Fruit fly (Drosophila melanogaster): ENCODE measurements around the gene CG1275.

CG1275 gene

dm6 chr3L:2243846-2244528 is 13.2 kb downstream of the CG1275 start, which contains the start of gene CG32301:
CG32301 (plus strand) TSS chr3L:2244478.
- TF ChIP-seq CG8478 (optimal IDR thresholded peaks at IDR 0.05) (no peak), CTCF (optimal IDR thresholded peaks at IDR 0.05) (peak; percentile 44 to 54)

DNA sequence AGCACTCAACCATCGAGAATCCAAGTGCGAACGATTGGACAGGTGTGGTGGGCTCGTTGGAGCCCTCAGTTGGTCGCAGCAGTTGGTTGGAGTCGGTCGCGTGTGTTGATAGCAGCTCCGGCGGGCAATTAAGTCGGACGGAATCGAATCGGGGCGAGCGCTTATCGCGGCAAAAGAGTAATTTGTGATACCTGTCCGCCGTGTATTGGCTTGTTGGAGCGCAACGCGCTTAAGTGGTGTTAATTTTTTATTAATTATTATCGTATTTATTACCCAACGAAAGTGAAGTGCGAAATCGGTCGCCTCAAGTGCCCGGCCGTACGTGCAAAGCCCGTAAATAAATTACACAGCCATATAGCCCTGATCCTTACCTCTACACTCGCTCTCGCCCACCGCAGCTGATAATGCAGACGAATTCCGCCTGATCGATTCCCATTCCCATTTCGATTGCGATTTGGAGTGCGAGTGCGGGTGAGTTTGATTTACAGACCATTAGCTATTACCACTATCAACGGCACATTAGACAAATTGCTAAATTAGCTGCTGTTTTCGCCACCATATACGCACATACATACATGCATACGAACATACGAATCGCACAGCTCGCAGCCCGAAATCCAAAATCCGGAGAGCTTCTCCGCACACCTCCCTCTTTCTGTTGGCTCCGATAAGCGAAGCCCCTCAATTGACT is 19.5 kb downstream of the CG1275 start, which contains the start of gene ACXD:
Gene ACXD (plus strand): TSS at position 66 of the 691 bp plus-strand sequence.
- TF ChIP-seq CTCF (optimal IDR thresholded peaks at IDR 0.05) (no peak), CG8478 (optimal IDR thresholded peaks at IDR 0.05) (no peak)

dm6 chr3L:2237034-2237433 is 20.2 kb downstream of the CG1275 start, which contains the start of gene CG9018:
CG9018 (minus strand) TSS chr3L:2237076.
- TF ChIP-seq CTCF (optimal IDR thresholded peaks at IDR 0.05), result peak; percentile 91
- TF ChIP-seq CG8478 (optimal IDR thresholded peaks at IDR 0.05), result no peak

DNA sequence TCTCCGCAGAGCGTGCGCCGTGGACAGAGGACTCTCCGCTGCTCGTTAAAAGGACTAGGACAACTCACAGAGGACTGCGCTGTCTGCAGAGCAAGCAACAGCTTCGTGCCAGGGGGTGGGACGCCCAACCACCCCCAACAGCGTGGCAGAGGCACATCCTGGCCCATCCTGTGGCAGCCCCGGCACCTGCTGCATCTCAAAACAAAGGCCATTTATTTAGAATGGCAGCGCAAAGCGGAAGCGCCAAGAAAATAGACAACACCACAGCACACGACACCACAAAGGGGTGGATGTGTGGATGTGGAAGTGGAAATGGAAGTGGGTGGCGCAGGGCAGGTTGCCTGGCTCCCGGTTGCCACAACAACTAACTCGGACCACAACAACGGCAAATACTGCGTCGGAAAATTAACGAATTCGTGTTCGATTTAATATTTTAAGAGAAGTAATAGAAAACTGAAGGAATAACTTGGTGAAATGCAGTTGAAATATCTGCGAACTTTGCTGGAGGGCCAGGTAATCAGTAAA is 28.0 kb downstream of the CG1275 start, which contains the start of gene Oseg2:
Gene Oseg2 (plus strand): TSS at position 475 of the 525 bp plus-strand sequence.
- TF ChIP-seq CTCF (optimal IDR thresholded peaks at IDR 0.05) (peak in 1 of 2 experiments; percentile 47), CG8478 (optimal IDR thresholded peaks at IDR 0.05) (no peak)

DNA sequence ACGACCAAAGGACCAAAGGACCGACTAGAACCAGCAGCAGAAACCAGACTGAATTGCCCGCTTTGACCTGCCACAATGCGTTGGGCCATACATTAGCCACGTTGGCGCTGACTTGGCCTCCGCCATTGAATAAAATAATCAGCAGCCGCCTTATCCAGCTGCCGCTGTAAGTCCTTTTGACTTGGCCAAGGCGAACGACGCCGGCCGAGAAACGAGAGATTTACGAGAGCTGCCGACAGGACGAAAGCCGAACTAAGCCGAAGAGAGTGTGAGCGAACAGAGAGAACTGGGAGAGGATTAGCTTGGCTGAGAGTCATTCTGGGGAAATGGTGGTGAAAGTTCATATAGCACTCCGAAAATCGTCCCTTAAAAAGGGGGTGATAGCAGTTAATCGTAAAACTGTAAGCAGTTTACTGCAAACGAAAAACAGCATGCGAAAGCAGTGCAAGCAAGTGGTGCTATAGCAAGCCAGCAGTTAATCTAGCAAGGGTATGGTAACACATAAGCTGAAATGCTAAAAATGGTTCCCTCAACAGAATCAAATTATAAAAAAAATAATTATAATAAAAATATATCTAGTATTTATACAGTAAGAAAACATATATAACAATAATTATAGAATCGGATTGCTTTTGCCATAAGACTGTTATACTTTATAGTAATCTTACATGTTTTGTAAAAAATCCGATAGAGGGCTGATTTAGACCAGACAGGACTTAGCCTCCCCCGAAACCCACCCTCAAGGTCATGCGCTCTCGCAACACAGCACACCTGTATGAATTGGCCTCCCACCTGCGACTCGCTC is 28.7 kb downstream of the CG1275 start:
- TF ChIP-seq CG8478 (optimal IDR thresholded peaks at IDR 0.05) (no peak), CTCF (optimal IDR thresholded peaks at IDR 0.05) (peak; percentile 40 to 61)

dm6 chr3L:2212403-2212802 is 44.8 kb downstream of the CG1275 start, which contains the start of gene CG15878:
CG15878 (minus strand) TSS chr3L:2212503.
- no peak for TF ChIP-seq CTCF (optimal IDR thresholded peaks at IDR 0.05)
- no peak for TF ChIP-seq CG8478 (optimal IDR thresholded peaks at IDR 0.05)

All from S2 (cell line).